Worm (Caenorhabditis elegans): ENCODE results near the gene K08D10.14.

DNA sequence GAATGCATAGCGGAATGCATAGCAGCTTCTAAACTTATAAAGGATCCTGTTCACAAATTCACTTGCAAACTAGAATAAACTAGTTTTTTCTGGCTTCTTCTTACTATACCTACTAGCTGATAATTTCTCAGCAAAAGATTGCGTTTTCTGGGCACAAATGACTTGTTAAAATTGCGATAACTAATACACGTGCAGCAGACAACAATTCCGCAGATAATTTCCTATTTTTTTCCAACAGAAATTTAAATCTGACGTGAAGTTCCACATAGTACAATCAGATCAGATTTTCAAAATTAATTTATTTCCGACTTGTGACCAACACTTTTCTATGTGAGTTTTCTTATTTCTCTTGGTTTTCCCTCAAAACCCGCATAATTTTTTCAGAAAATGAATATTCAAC lies 9.7 kb downstream of the K08D10.14 start, which contains the start of gene scrm-8:
- no peak for TF ChIP-seq K11D2.4 (GFP tag; IDR thresholded peaks at IDR 0.05)
- TF ChIP-seq pha-4 (tag; optimal IDR thresholded peaks at IDR 0.05) = no peak
- no peak for TF ChIP-seq ama-1 (optimal IDR thresholded peaks at IDR 0.05)
- no peak for TF ChIP-seq ama-1 (GFP tag; optimal IDR thresholded peaks at IDR 0.05)
- TF ChIP-seq nhr-27 (tag; optimal IDR thresholded peaks at IDR 0.05) = no peak

All from whole organism, young adult.